Worm (Caenorhabditis elegans) whole organism, L2 larva: Measurements from ENCODE around the gene efk-1.

ENCODE experiments used
- R02D3.7 ChIP-seq: fragments of 150-350 bp; optimal IDR thresholded peaks from 2 replicates; lab custom pipeline; 2014; ENCODE audit warnings: missing biosample characterization, missing genetic modification characterization
- ceh-16 ChIP-seq: fragments of 150-350 bp; optimal IDR thresholded peaks from 2 replicates; lab custom pipeline; 2014; ENCODE audit warnings: missing biosample characterization, missing genetic modification characterization
- elt-1 ChIP-seq: fragments of 150-350 bp; optimal IDR thresholded peaks from 2 replicates; lab custom pipeline; 2014; ENCODE audit warnings: missing biosample characterization, missing genetic modification characterization
- lin-11 ChIP-seq: fragments of 150-350 bp; sonication (generic microtip); optimal IDR thresholded peaks from 2 replicates; lab custom pipeline; 2014; ENCODE audit warnings: missing biosample characterization, missing genetic modification characterization, inconsistent platforms, mixed read lengths
- lin-13 ChIP-seq: fragments of 150-350 bp; optimal IDR thresholded peaks from 2 replicates; lab custom pipeline; 2014; ENCODE audit warnings: missing biosample characterization, missing genetic modification reagents, missing genetic modification characterization
- nhr-10 ChIP-seq: sonication (generic microtip); optimal IDR thresholded peaks from 2 replicates; lab custom pipeline; 2017; ENCODE audit warnings: missing biosample characterization, missing genetic modification characterization
- nhr-21 ChIP-seq: fragments of 150-350 bp; optimal IDR thresholded peaks from 2 replicates; lab custom pipeline; 2014; ENCODE audit warnings: missing biosample characterization, missing genetic modification characterization
- nhr-6 ChIP-seq: fragments of 150-350 bp; optimal IDR thresholded peaks from 2 replicates; lab custom pipeline; 2014; ENCODE audit warnings: missing biosample characterization, missing genetic modification characterization
- nhr-77 ChIP-seq: fragments of 150-350 bp; optimal IDR thresholded peaks from 2 replicates; lab custom pipeline; 2014; ENCODE audit warnings: missing biosample characterization, missing genetic modification characterization
- sem-4 ChIP-seq: fragments of 150-350 bp; optimal IDR thresholded peaks from 2 replicates; lab custom pipeline; 2014; ENCODE audit warnings: missing biosample characterization, missing genetic modification reagents, missing genetic modification characterization
- snpc-4 ChIP-seq: fragments of 150-350 bp; optimal IDR thresholded peaks from 2 replicates; lab custom pipeline; 2014; ENCODE audit warnings: missing biosample characterization, missing genetic modification characterization
- unc-55 ChIP-seq: fragments of 150-350 bp; sonication (generic microtip); optimal IDR thresholded peaks from 3 replicates; lab custom pipeline; 2014; ENCODE audit warnings: missing biosample characterization, missing genetic modification reagents, missing genetic modification characterization

efk-1 gene

DNA sequence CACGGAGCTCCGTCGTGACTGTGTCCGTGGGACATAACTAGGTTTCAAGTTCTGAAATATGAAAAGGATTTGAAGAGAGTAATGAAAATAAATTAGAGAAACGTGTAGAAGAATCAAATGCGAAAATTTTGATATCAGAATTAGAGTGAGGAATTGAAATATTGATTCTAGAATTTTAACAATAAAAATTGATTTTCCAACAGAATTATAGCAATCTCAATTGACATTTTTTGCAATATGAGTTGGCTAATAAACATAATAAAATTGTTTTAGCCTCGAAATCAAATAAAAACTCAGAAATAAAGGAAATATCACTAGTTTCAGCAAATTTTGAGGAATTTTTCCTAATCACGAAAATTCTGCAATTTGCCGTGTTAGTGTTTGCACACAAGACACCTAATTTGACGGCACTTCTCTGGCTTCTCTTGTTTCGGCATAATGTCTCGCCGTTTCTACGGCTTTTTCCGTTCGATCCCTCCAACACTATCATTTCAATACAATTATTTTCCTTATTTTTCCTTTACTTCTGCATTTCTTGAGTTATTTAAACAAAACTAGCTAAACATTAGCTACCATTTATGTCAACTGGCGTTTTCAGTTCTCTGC, 52.0 kb downstream of the efk-1 start, which contains the start of gene nmt-1 (continued):
- TF ChIP-seq lin-13 (GFP tag; lab: Kevin White, UChicago): no peak
- no peak for TF ChIP-seq snpc-4 (tag; lab: Kevin White, UChicago)
- no peak for TF ChIP-seq elt-1 (tag; lab: Kevin White, UChicago)
- TF ChIP-seq nhr-77 (tag; lab: Kevin White, UChicago): no peak
- no peak for TF ChIP-seq nhr-6 (tag; lab: Kevin White, UChicago)
- TF ChIP-seq sem-4 (tag; lab: Kevin White, UChicago): no peak
- no peak for TF ChIP-seq R02D3.7
- no peak for TF ChIP-seq nhr-10 (tag; lab: Kevin White, UChicago)
- TF ChIP-seq ceh-16 (tag; lab: Kevin White, UChicago): no peak
- TF ChIP-seq unc-55: peak; percentile 57
- no peak for TF ChIP-seq lin-11
- no peak for TF ChIP-seq nhr-21 (tag; lab: Kevin White, UChicago)
